Worm (Caenorhabditis elegans) whole organism, young adult: ENCODE results near the gene C25H3.1.

Experiments used
- B0019.2 ChIP-seq: fragments of 200-800 bp; sonication (Bioruptor generic); conservative IDR thresholded peaks from 2 replicates; pipeline ENCODE4 v1.3.6; 2022; ENCODE audit warnings: missing genetic modification reagents, missing genetic modification characterization, missing compliant biosample characterization
- B0261.1 ChIP-seq: sonication (generic microtip); optimal IDR thresholded peaks from 2 replicates; lab custom pipeline; 2016; ENCODE audit warnings: mild to moderate bottlenecking, missing genetic modification characterization, moderate library complexity, missing compliant biosample characterization
- D2030.7 ChIP-seq: fragments of 200-800 bp; sonication (Bioruptor generic); IDR thresholded peaks from 2 replicates; pipeline ENCODE4 v1.3.6; 2022; ENCODE audit warnings: missing genetic modification reagents, missing genetic modification characterization, missing compliant biosample characterization
- F10E7.11 ChIP-seq: sonication (generic microtip); optimal IDR thresholded peaks from 2 replicates; lab custom pipeline; 2017; ENCODE audit warnings: mild to moderate bottlenecking, missing genetic modification characterization, moderate library complexity, missing compliant biosample characterization
- F22D6.2 ChIP-seq: sonication (generic microtip); optimal IDR thresholded peaks from 2 replicates; lab custom pipeline; 2016; ENCODE audit warnings: mild to moderate bottlenecking, missing genetic modification characterization, missing compliant biosample characterization
- F49E8.2 ChIP-seq: sonication (generic microtip); optimal IDR thresholded peaks from 3 replicates; lab custom pipeline; 2017; ENCODE audit warnings: missing genetic modification characterization, mild to moderate bottlenecking, missing compliant biosample characterization, antibody characterized with exemption, moderate library complexity; ENCODE audit not compliant: insufficient read depth
- F52B5.7 ChIP-seq: sonication (generic microtip); optimal IDR thresholded peaks from 2 replicates; lab custom pipeline; 2016; ENCODE audit warnings: mild to moderate bottlenecking, missing genetic modification characterization, missing compliant biosample characterization
- F57A8.1 ChIP-seq: fragments of 200-800 bp; sonication (Bioruptor generic); optimal IDR thresholded peaks from 2 replicates; lab custom pipeline; 2018; ENCODE audit warnings: mild to moderate bottlenecking, missing genetic modification characterization, moderate library complexity, missing compliant biosample characterization
- K12H6.12 ChIP-seq: fragments of 200-800 bp; sonication (Bioruptor generic); optimal IDR thresholded peaks from 2 replicates; lab custom pipeline; 2018; ENCODE audit warnings: mild to moderate bottlenecking, missing genetic modification characterization, missing compliant biosample characterization
- T26A5.8 ChIP-seq: sonication (generic microtip); optimal IDR thresholded peaks from 2 replicates; lab custom pipeline; 2016; ENCODE audit warnings: missing genetic modification characterization, missing compliant biosample characterization
- Y67H2A.10 ChIP-seq: fragments of 200-800 bp; sonication (Bioruptor generic); conservative IDR thresholded peaks from 2 replicates; pipeline ENCODE4 v1.3.6; 2022; ENCODE audit warnings: missing genetic modification reagents, missing genetic modification characterization, missing compliant biosample characterization
- Y95B8A.8 ChIP-seq: fragments of 200-800 bp; sonication (Bioruptor generic); IDR thresholded peaks from 2 replicates; pipeline ENCODE4 v1.3.6; 2022; ENCODE audit warnings: missing genetic modification reagents, missing genetic modification characterization, missing compliant biosample characterization
- ama-1 ChIP-seq, 3 experiments: fragments of 150-350 bp in 1 of 3; sonication (generic microtip) in 2 of 3; optimal IDR thresholded peaks; 2 replicates each; lab custom pipeline; 2014 to 2018; ENCODE audit warnings: missing biosample characterization in 2 of 3, missing genetic modification characterization in 2 of 3, missing genetic modification reagents in 2 of 3
- aptf-2 ChIP-seq: fragments of 200-800 bp; sonication (Bioruptor generic); conservative IDR thresholded peaks from 2 replicates; pipeline ENCODE4 v1.3.6; 2022; ENCODE audit warnings: missing genetic modification reagents, missing genetic modification characterization, missing compliant biosample characterization
- atf-7 ChIP-seq: sonication (generic microtip); optimal IDR thresholded peaks from 2 replicates; lab custom pipeline; 2017; ENCODE audit warnings: mild to moderate bottlenecking, missing genetic modification characterization, missing compliant biosample characterization
- attf-5 ChIP-seq: fragments of 200-800 bp; sonication (Bioruptor generic); optimal IDR thresholded peaks from 2 replicates; lab custom pipeline; 2018; ENCODE audit warnings: mild to moderate bottlenecking, missing genetic modification characterization, missing compliant biosample characterization
- attf-6 ChIP-seq: fragments of 200-800 bp; sonication (Bioruptor generic); IDR thresholded peaks from 2 replicates; pipeline ENCODE4 v1.3.6; 2022; ENCODE audit warnings: missing genetic modification reagents, missing genetic modification characterization, missing compliant biosample characterization
- ceh-27 ChIP-seq: fragments of 200-800 bp; sonication (Bioruptor generic); optimal IDR thresholded peaks from 2 replicates; lab custom pipeline; 2018; ENCODE audit warnings: mild to moderate bottlenecking, missing genetic modification characterization, moderate library complexity, missing compliant biosample characterization
- ceh-40 ChIP-seq: fragments of 200-800 bp; sonication (Bioruptor generic); IDR thresholded peaks from 2 replicates; pipeline ENCODE4 v1.3.6; 2022; ENCODE audit warnings: missing genetic modification characterization, missing compliant biosample characterization
- ceh-58 ChIP-seq: fragments of 200-800 bp; sonication (Bioruptor generic); IDR thresholded peaks from 2 replicates; pipeline ENCODE4 v1.3.6; 2022; ENCODE audit warnings: missing genetic modification characterization, missing compliant biosample characterization
- die-1 ChIP-seq: sonication (generic microtip); optimal IDR thresholded peaks from 2 replicates; lab custom pipeline; 2016; ENCODE audit warnings: missing genotype, mild to moderate bottlenecking, missing genetic modification characterization, missing compliant biosample characterization
- dox-1 ChIP-seq: fragments of 200-800 bp; sonication (Bioruptor generic); IDR thresholded peaks from 2 replicates; pipeline ENCODE4 v1.3.6; 2022; ENCODE audit warnings: missing genetic modification reagents, missing genetic modification characterization, missing compliant biosample characterization
- efl-1 ChIP-seq: fragments of 150-350 bp; optimal IDR thresholded peaks from 2 replicates; lab custom pipeline; 2014; ENCODE audit warnings: missing biosample characterization, missing genetic modification reagents, missing genetic modification characterization
- egrh-3 ChIP-seq: fragments of 200-800 bp; sonication (Bioruptor generic); IDR thresholded peaks from 2 replicates; pipeline ENCODE4 v1.3.6; 2022; ENCODE audit warnings: missing genetic modification reagents, missing genetic modification characterization, missing compliant biosample characterization
- fkh-3 ChIP-seq: sonication (generic microtip); optimal IDR thresholded peaks from 2 replicates; lab custom pipeline; 2016; ENCODE audit warnings: mild to moderate bottlenecking, missing genetic modification characterization, missing compliant biosample characterization
- hmg-20 ChIP-seq: fragments of 200-800 bp; sonication (Bioruptor generic); IDR thresholded peaks from 2 replicates; pipeline ENCODE4 v1.3.6; 2022; ENCODE audit warnings: missing genetic modification reagents, missing genetic modification characterization, missing compliant biosample characterization
- let-526 ChIP-seq: fragments of 200-800 bp; sonication (Bioruptor generic); IDR thresholded peaks from 2 replicates; pipeline ENCODE4 v1.3.6; 2022; ENCODE audit warnings: missing genetic modification reagents, missing genetic modification characterization, missing compliant biosample characterization
- let-607 ChIP-seq, 2 experiments: fragments of 200-800 bp in 1 of 2; sonication (Bioruptor generic) in 1 of 2; sonication (generic microtip) in 1 of 2; optimal IDR thresholded peaks; 2 replicates each; lab custom pipeline; 2016 to 2018; ENCODE audit warnings: mild to moderate bottlenecking in 2 of 2, missing compliant biosample characterization in 2 of 2, missing genetic modification characterization in 2 of 2, moderate library complexity in 2 of 2, missing genotype in 1 of 2
- lin-40 ChIP-seq: sonication (generic microtip); optimal IDR thresholded peaks from 2 replicates; lab custom pipeline; 2016; ENCODE audit warnings: missing genetic modification characterization, mild to moderate bottlenecking, missing compliant biosample characterization, missing genotype, missing genetic modification reagents
- lin-54 ChIP-seq: fragments of 200-800 bp; sonication (Bioruptor generic); optimal IDR thresholded peaks from 2 replicates; lab custom pipeline; 2018; ENCODE audit warnings: mild to moderate bottlenecking, missing genetic modification characterization, missing compliant biosample characterization
- lir-1 ChIP-seq: fragments of 200-800 bp; sonication (Bioruptor generic); conservative IDR thresholded peaks from 2 replicates; pipeline ENCODE4 v1.3.6; 2022; ENCODE audit warnings: missing genetic modification reagents, missing genetic modification characterization, missing compliant biosample characterization
- lsl-1 ChIP-seq: fragments of 200-800 bp; sonication (Bioruptor generic); optimal IDR thresholded peaks from 2 replicates; lab custom pipeline; 2018; ENCODE audit warnings: mild to moderate bottlenecking, missing genetic modification characterization, moderate library complexity, missing compliant biosample characterization
- madf-8 ChIP-seq: fragments of 200-800 bp; sonication (Bioruptor generic); conservative IDR thresholded peaks from 2 replicates; pipeline ENCODE4 v1.3.6; 2022; ENCODE audit warnings: missing genetic modification reagents, missing genetic modification characterization, missing compliant biosample characterization
- mel-28 ChIP-seq: sonication (generic microtip); optimal IDR thresholded peaks from 2 replicates; lab custom pipeline; 2016; ENCODE audit warnings: borderline replicate concordance, mild to moderate bottlenecking, missing genetic modification characterization, missing compliant biosample characterization
- nfya-1 ChIP-seq: sonication (generic microtip); optimal IDR thresholded peaks from 2 replicates; lab custom pipeline; 2017; ENCODE audit warnings: antibody characterized with exemption, missing compliant biosample characterization, missing genetic modification characterization, borderline replicate concordance; ENCODE audit not compliant: insufficient read depth
- nhr-120 ChIP-seq: fragments of 200-800 bp; sonication (Bioruptor generic); IDR thresholded peaks from 2 replicates; pipeline ENCODE4 v1.3.6; 2022; ENCODE audit warnings: missing genetic modification characterization, missing compliant biosample characterization
- nhr-179 ChIP-seq: sonication (generic microtip); optimal IDR thresholded peaks from 2 replicates; lab custom pipeline; 2016; ENCODE audit warnings: mild to moderate bottlenecking, missing genetic modification characterization, missing compliant biosample characterization
- nhr-80 ChIP-seq: sonication (generic microtip); optimal IDR thresholded peaks from 2 replicates; lab custom pipeline; 2016; ENCODE audit warnings: missing genetic modification characterization, missing compliant biosample characterization
- nhr-90 ChIP-seq: sonication (generic microtip); optimal IDR thresholded peaks from 2 replicates; lab custom pipeline; 2016; ENCODE audit warnings: missing genotype, mild to moderate bottlenecking, missing genetic modification characterization, missing compliant biosample characterization
- pha-4 ChIP-seq: fragments of 150-350 bp; sonication (generic microtip); optimal IDR thresholded peaks from 2 replicates; lab custom pipeline; 2014; ENCODE audit warnings: missing biosample characterization, missing genetic modification reagents, missing genetic modification characterization
- sdz-38 ChIP-seq: sonication (generic microtip); optimal IDR thresholded peaks from 2 replicates; lab custom pipeline; 2016; ENCODE audit warnings: missing genotype, missing genetic modification characterization, missing compliant biosample characterization
- snpc-1.3 ChIP-seq: sonication (generic microtip); optimal IDR thresholded peaks from 2 replicates; lab custom pipeline; 2017; ENCODE audit warnings: missing genetic modification characterization, mild to moderate bottlenecking, missing compliant biosample characterization, antibody characterized with exemption, moderate library complexity, missing genotype, missing genetic modification reagents; ENCODE audit not compliant: insufficient read depth
- somi-1 ChIP-seq: fragments of 200-800 bp; sonication (Bioruptor generic); optimal IDR thresholded peaks from 2 replicates; lab custom pipeline; 2018; ENCODE audit warnings: mild to moderate bottlenecking, missing genetic modification characterization, missing compliant biosample characterization
- sptf-2 ChIP-seq: fragments of 200-800 bp; sonication (Bioruptor generic); optimal IDR thresholded peaks from 2 replicates; lab custom pipeline; 2018; ENCODE audit warnings: mild to moderate bottlenecking, missing genetic modification characterization, missing compliant biosample characterization
- unc-130 ChIP-seq: sonication (generic microtip); optimal IDR thresholded peaks from 2 replicates; lab custom pipeline; 2016; ENCODE audit warnings: missing genetic modification reagents, missing genetic modification characterization, missing compliant biosample characterization
- xnd-1 ChIP-seq: sonication (generic microtip); optimal IDR thresholded peaks from 2 replicates; lab custom pipeline; 2016; ENCODE audit warnings: missing genotype, missing genetic modification reagents, missing genetic modification characterization, missing compliant biosample characterization
- zfh-2 ChIP-seq: fragments of 200-800 bp; sonication (Bioruptor generic); conservative IDR thresholded peaks from 2 replicates; pipeline ENCODE4 v1.3.6; 2022; ENCODE audit warnings: missing genetic modification reagents, missing genetic modification characterization, missing compliant biosample characterization
- ztf-22 ChIP-seq: fragments of 200-800 bp; sonication (Bioruptor generic); optimal IDR thresholded peaks from 2 replicates; lab custom pipeline; 2018; ENCODE audit warnings: mild to moderate bottlenecking, missing genetic modification characterization, moderate library complexity, missing compliant biosample characterization

Gene C25H3.1

ce11 chrII:5661735-5662177, 37.1 kb upstream of the C25H3.1 start (continued):
- peak; percentile 90 for TF ChIP-seq somi-1 (GFP tag; lab: Kevin White, UChicago)
- TF ChIP-seq sdz-38: no peak
- peak; percentile 99 for TF ChIP-seq fkh-3
- peak; percentile 55 for TF ChIP-seq ztf-22 (GFP tag; lab: Kevin White, UChicago)
- TF ChIP-seq D2030.7 (GFP tag; lab: Robert Waterston, UW): peak; percentile 64
- no peak for TF ChIP-seq sptf-2 (GFP tag; lab: Kevin White, UChicago)
- TF ChIP-seq B0261.1: peak; percentile 55
- no peak for TF ChIP-seq snpc-1.3 (tag; lab: Kevin White, UChicago)
- peak; percentile 90 for TF ChIP-seq K12H6.12
- no peak for TF ChIP-seq nfya-1 (tag; lab: Kevin White, UChicago)
- peak; percentile 92 for TF ChIP-seq attf-6 (GFP tag; lab: Robert Waterston, UW)
- TF ChIP-seq T26A5.8 (tag; lab: Kevin White, UChicago): peak; percentile 98
- TF ChIP-seq madf-8 (GFP tag; lab: Robert Waterston, UW): no peak
- peak; percentile 85 for TF ChIP-seq Y67H2A.10 (GFP tag; lab: Robert Waterston, UW)
- TF ChIP-seq B0019.2: peak; percentile 67
- TF ChIP-seq dox-1 (GFP tag; lab: Robert Waterston, UW): peak; percentile 87; the same call in 1 of the 2 replicates
- TF ChIP-seq F49E8.2 (tag; lab: Kevin White, UChicago): peak; percentile 33
- peak; percentile 97 for TF ChIP-seq ceh-58
- peak; percentile 91 for TF ChIP-seq egrh-3 (GFP tag; lab: Robert Waterston, UW)
- peak; percentile 96 for TF ChIP-seq Y95B8A.8
- peak; percentile 85 for TF ChIP-seq attf-5 (GFP tag; lab: Kevin White, UChicago)
- no peak for TF ChIP-seq F57A8.1 (GFP tag; lab: Kevin White, UChicago)
- peak; percentile 2 for TF ChIP-seq nhr-80 (tag; lab: Kevin White, UChicago)
- TF ChIP-seq ceh-27 (GFP tag; lab: Kevin White, UChicago): peak; percentile 88
- TF ChIP-seq mel-28: peak; percentile 92
- TF ChIP-seq unc-130 (GFP tag; lab: Kevin White, UChicago): peak; percentile 65
- peak; percentile 100 for TF ChIP-seq ama-1 (optimal IDR thresholded peaks at IDR 0.05; lab: Kevin White, UChicago)
- TF ChIP-seq ama-1 (GFP tag; optimal IDR thresholded peaks at IDR 0.05; lab: Kevin White, UChicago): peak; percentile 89 to 94
- TF ChIP-seq lsl-1 (GFP tag; lab: Kevin White, UChicago): no peak
- TF ChIP-seq let-607 (tag; optimal IDR thresholded peaks at IDR 0.05; lab: Kevin White, UChicago): peak; percentile 82 to 88
- TF ChIP-seq nhr-120 (GFP tag; lab: Robert Waterston, UW): peak; percentile 98; the same call in 1 of the 2 replicates
- peak; percentile 94 for TF ChIP-seq ceh-40 (GFP tag; lab: Robert Waterston, UW)
- peak; percentile 77 for TF ChIP-seq die-1
- TF ChIP-seq nhr-179 (tag; lab: Kevin White, UChicago): peak; percentile 12
- peak; percentile 50 for TF ChIP-seq xnd-1 (tag; lab: Kevin White, UChicago)
- peak; percentile 79 for TF ChIP-seq lir-1 (GFP tag; lab: Robert Waterston, UW)
- peak; percentile 100 for TF ChIP-seq F10E7.11
- TF ChIP-seq F52B5.7 (tag; lab: Kevin White, UChicago): peak; percentile 100
- peak; percentile 88 for TF ChIP-seq lin-40 (tag; lab: Kevin White, UChicago)
- TF ChIP-seq hmg-20 (GFP tag; lab: Robert Waterston, UW): peak; percentile 91
- TF ChIP-seq F22D6.2 (tag; lab: Kevin White, UChicago): peak; percentile 16
- TF ChIP-seq nhr-90: peak; percentile 87
- TF ChIP-seq aptf-2 (GFP tag; lab: Robert Waterston, UW): peak; percentile 86
- TF ChIP-seq lin-54 (GFP tag; lab: Kevin White, UChicago): peak; percentile 83
- TF ChIP-seq atf-7: peak; percentile 97
- no peak for TF ChIP-seq pha-4 (tag; lab: Kevin White, UChicago)
- no peak for TF ChIP-seq efl-1 (GFP tag; lab: Kevin White, UChicago)
- TF ChIP-seq let-526 (GFP tag; lab: Robert Waterston, UW): peak; percentile 97
- TF ChIP-seq zfh-2: peak; percentile 98
